Fruit fly (Drosophila melanogaster): Measurements from ENCODE around the gene mdy.
A peak's percentile ranks its signal among the peaks of the same experiment; 100 is the strongest.

Gene mdy

dm6 chr2L:16868897-16869324 lies 52.5 kb downstream of the mdy start (continued):
- TF ChIP-seq Camta (GFP tag; optimal IDR thresholded peaks at IDR 0.05), result no peak
- no peak for TF ChIP-seq disco-r (GFP tag; optimal IDR thresholded peaks at IDR 0.05)
- peak; percentile 72 for TF ChIP-seq crol (GFP tag; IDR thresholded peaks at IDR 0.05)
- no peak for TF ChIP-seq CG6791 (GFP tag; IDR thresholded peaks at IDR 0.05; ENCODE audit: partially characterized antibody)
- 0 out of 2 replicates have a peak, but pooled peaks have one; percentile 27 for TF ChIP-seq CG32767 (GFP tag; IDR thresholded peaks at IDR 0.05)
- no peak for TF ChIP-seq az2 (GFP tag; optimal IDR thresholded peaks at IDR 0.05)
- TF ChIP-seq CG30431 (GFP tag; optimal IDR thresholded peaks at IDR 0.05), result no peak
- no peak for TF ChIP-seq shn (GFP tag; optimal IDR thresholded peaks at IDR 0.05)
- TF ChIP-seq CG8089 (GFP tag; optimal IDR thresholded peaks at IDR 0.05), result no peak
- TF ChIP-seq lmd (GFP tag; IDR thresholded peaks at IDR 0.05), result peak; percentile 73
- no peak for TF ChIP-seq Lpt (GFP tag; optimal IDR thresholded peaks at IDR 0.05)
- peak; percentile 23; the same call in 1 of the 2 replicates for TF ChIP-seq Drgx (GFP tag; IDR thresholded peaks at IDR 0.05)
- no peak for TF ChIP-seq CG34376 (GFP tag; optimal IDR thresholded peaks at IDR 0.05)
- no peak for TF ChIP-seq bab2 (GFP tag; optimal IDR thresholded peaks at IDR 0.05)
- TF ChIP-seq CG10543 (GFP tag; optimal IDR thresholded peaks at IDR 0.05), result peak; percentile 49
- TF ChIP-seq CG17186 (GFP tag; optimal IDR thresholded peaks at IDR 0.05), result no peak
- no peak for TF ChIP-seq nerfin-2 (GFP tag; IDR thresholded peaks at IDR 0.05; ENCODE audit: partially characterized antibody)
- no peak for TF ChIP-seq Dip2 (GFP tag; IDR thresholded peaks at IDR 0.05)
- no peak for TF ChIP-seq schlank (tag; optimal IDR thresholded peaks at IDR 0.05)
- TF ChIP-seq tll (GFP tag; optimal IDR thresholded peaks at IDR 0.05), result no peak
- TF ChIP-seq da (GFP tag; optimal IDR thresholded peaks at IDR 0.05), result no peak
- no peak for TF ChIP-seq Dad (GFP tag; optimal IDR thresholded peaks at IDR 0.05)
- TF ChIP-seq NC2α (GFP tag; optimal IDR thresholded peaks at IDR 0.05), result no peak
- no peak for TF ChIP-seq CG11085 (GFP tag; IDR thresholded peaks at IDR 0.05)
- no peak for TF ChIP-seq en (GFP tag; optimal IDR thresholded peaks at IDR 0.05)
- no peak for TF ChIP-seq Awh (GFP tag; IDR thresholded peaks at IDR 0.05)
- no peak for TF ChIP-seq insv (GFP tag; optimal IDR thresholded peaks at IDR 0.05)
- no peak for TF ChIP-seq CG9609 (GFP tag; optimal IDR thresholded peaks at IDR 0.05)
- TF ChIP-seq CG12744 (GFP tag; optimal IDR thresholded peaks at IDR 0.05), result no peak
- TF ChIP-seq NK7.1 (GFP tag; optimal IDR thresholded peaks at IDR 0.05), result no peak
- TF ChIP-seq abd-A (tag; optimal IDR thresholded peaks at IDR 0.05), result no peak
- TF ChIP-seq CG17568 (GFP tag; optimal IDR thresholded peaks at IDR 0.05), result no peak
- no peak for TF ChIP-seq gfzf (GFP tag; optimal IDR thresholded peaks at IDR 0.05)
- no peak for TF ChIP-seq CG12155 (GFP tag; optimal IDR thresholded peaks at IDR 0.05)
- no peak for TF ChIP-seq Atf-2 (GFP tag; optimal IDR thresholded peaks at IDR 0.05)
- peak; percentile 64 for TF ChIP-seq row (GFP tag; IDR thresholded peaks at IDR 0.05)
- no peak for TF ChIP-seq CG12104 (GFP tag; optimal IDR thresholded peaks at IDR 0.05)
- no peak for TF ChIP-seq CG7372 (GFP tag; IDR thresholded peaks at IDR 0.05)
- no peak for TF ChIP-seq H15 (GFP tag; IDR thresholded peaks at IDR 0.05)
- TF ChIP-seq Elba2 (GFP tag; optimal IDR thresholded peaks at IDR 0.05), result no peak
- no peak for TF ChIP-seq chif (GFP tag; optimal IDR thresholded peaks at IDR 0.05)
- TF ChIP-seq Mad (GFP tag; optimal IDR thresholded peaks at IDR 0.05), result no peak
- no peak for TF ChIP-seq Eip74EF (GFP tag; optimal IDR thresholded peaks at IDR 0.05)
- peak in 1 of 2 experiments; percentile 51 for TF ChIP-seq bsh (GFP tag; optimal IDR thresholded peaks at IDR 0.05)
- TF ChIP-seq CG34422 (GFP tag; IDR thresholded peaks at IDR 0.05), result no peak
- no peak for TF ChIP-seq kni (GFP tag; optimal IDR thresholded peaks at IDR 0.05)
- TF ChIP-seq zfh2 (GFP tag; optimal IDR thresholded peaks at IDR 0.05), result no peak
- TF ChIP-seq p53 (GFP tag; optimal IDR thresholded peaks at IDR 0.05), result no peak
- TF ChIP-seq lov (optimal IDR thresholded peaks at IDR 0.05), result no peak
- no peak for TF ChIP-seq lov (GFP tag; IDR thresholded peaks at IDR 0.05)
- no peak for TF ChIP-seq yki (optimal IDR thresholded peaks at IDR 0.05)
- TF ChIP-seq CG30020 (tag; optimal IDR thresholded peaks at IDR 0.05), result no peak
- TF ChIP-seq pfk (GFP tag; optimal IDR thresholded peaks at IDR 0.05), result no peak
